Fruit fly (Drosophila melanogaster) whole organism, embryonic: ENCODE results near the gene CG6000.

Experiments
- B-H1 ChIP-seq: fragments of 200-800 bp; sonication (Bioruptor generic); IDR thresholded peaks from 3 replicates; pipeline ENCODE4 v1.3.6; 2022; ENCODE audit warnings: missing biosample characterization, missing genetic modification characterization
- CG10274 ChIP-seq: fragments of 200-800 bp; sonication (Bioruptor generic); optimal IDR thresholded peaks from 3 replicates; lab custom pipeline; 2017; ENCODE audit warnings: missing biosample characterization, mild to moderate bottlenecking, missing genetic modification characterization
- CG13123 ChIP-seq: fragments of 200-800 bp; sonication (Bioruptor generic); optimal IDR thresholded peaks from 2 replicates; lab custom pipeline; 2016; ENCODE audit warnings: missing biosample characterization, missing genetic modification characterization
- CG13775 ChIP-seq: fragments of 200-800 bp; sonication (Bioruptor generic); optimal IDR thresholded peaks from 3 replicates; lab custom pipeline; 2017; ENCODE audit warnings: missing biosample characterization, mild to moderate bottlenecking, missing genetic modification characterization
- CG14441 ChIP-seq: fragments of 200-800 bp; sonication (Bioruptor generic); IDR thresholded peaks from 2 replicates; pipeline ENCODE4 v1.3.6; 2022; ENCODE audit warnings: missing biosample characterization, missing genetic modification characterization
- CG15011 ChIP-seq: fragments of 200-800 bp; sonication (Bioruptor generic); optimal IDR thresholded peaks from 3 replicates; lab custom pipeline; 2018; ENCODE audit warnings: missing biosample characterization, mild to moderate bottlenecking, missing genetic modification characterization
- CG1647 ChIP-seq: fragments of 200-800 bp; sonication (Bioruptor generic); optimal IDR thresholded peaks from 3 replicates; lab custom pipeline; 2016; ENCODE audit warnings: missing biosample characterization, missing genetic modification characterization
- CG16813 ChIP-seq: fragments of 200-800 bp; sonication (Bioruptor generic); IDR thresholded peaks from 3 replicates; pipeline ENCODE4 v1.3.6; 2022; ENCODE audit warnings: missing biosample characterization, missing genetic modification characterization; ENCODE audit not compliant: partially characterized antibody
- CG17186 ChIP-seq: fragments of 200-800 bp; sonication (Bioruptor generic); optimal IDR thresholded peaks from 3 replicates; lab custom pipeline; 2017; ENCODE audit warnings: missing biosample characterization, missing genetic modification reagents, missing genetic modification characterization
- CG1832 ChIP-seq: fragments of 200-800 bp; sonication (Bioruptor generic); optimal IDR thresholded peaks from 2 replicates; lab custom pipeline; 2017; ENCODE audit warnings: missing biosample characterization, mild to moderate bottlenecking, missing genetic modification characterization, inconsistent platforms
- CG4730 ChIP-seq: fragments of 200-800 bp; sonication (Bioruptor generic); IDR thresholded peaks from 2 replicates; pipeline ENCODE4 v1.3.6; 2022; ENCODE audit warnings: missing biosample characterization, missing genetic modification characterization
- CG6254 ChIP-seq: fragments of 200-800 bp; sonication (Bioruptor generic); optimal IDR thresholded peaks from 3 replicates; lab custom pipeline; 2017; ENCODE audit warnings: mild to moderate bottlenecking, missing biosample characterization, missing genetic modification reagents, missing genetic modification characterization
- CG7745 ChIP-seq: fragments of 200-800 bp; sonication (Bioruptor generic); optimal IDR thresholded peaks from 2 replicates; lab custom pipeline; 2018; ENCODE audit warnings: missing biosample characterization, mild to moderate bottlenecking, missing genetic modification characterization, moderate library complexity
- CG8478 ChIP-seq: fragments of >200 bp; optimal IDR thresholded peaks from 2 replicates; lab custom pipeline; 2018
- CG9609 ChIP-seq: fragments of 200-800 bp; sonication (Bioruptor generic); optimal IDR thresholded peaks from 3 replicates; lab custom pipeline; 2016; ENCODE audit warnings: missing biosample characterization, missing genetic modification characterization
- Doc2 ChIP-seq: fragments of 200-800 bp; sonication (Bioruptor generic); IDR thresholded peaks from 2 replicates; pipeline ENCODE4 v1.3.6; 2022; ENCODE audit warnings: missing biosample characterization, missing genetic modification characterization
- ERR ChIP-seq: fragments of 200-800 bp; sonication (Bioruptor generic); optimal IDR thresholded peaks from 2 replicates; lab custom pipeline; 2016; ENCODE audit warnings: missing biosample characterization, missing genetic modification characterization
- GATAe ChIP-seq: fragments of 200-800 bp; sonication (Bioruptor generic); conservative IDR thresholded peaks from 2 replicates; pipeline ENCODE4 v1.3.6; 2022; ENCODE audit warnings: missing biosample characterization, missing genetic modification characterization
- HLHmδ ChIP-seq: fragments of 200-800 bp; sonication (Bioruptor generic); optimal IDR thresholded peaks from 2 replicates; lab custom pipeline; 2018; ENCODE audit warnings: missing biosample characterization, mild to moderate bottlenecking, missing genetic modification characterization, moderate library complexity
- Hsf ChIP-seq: fragments of 200-800 bp; sonication (Bioruptor generic); optimal IDR thresholded peaks from 3 replicates; lab custom pipeline; 2016; ENCODE audit warnings: missing biosample characterization, missing genetic modification characterization
- Med ChIP-seq: fragments of 200-800 bp; sonication (Bioruptor generic); peaks from one replicate; lab custom pipeline; 2016; ENCODE audit warnings: missing biosample characterization, missing genetic modification characterization, mild to moderate bottlenecking, inconsistent platforms, moderate library complexity
- Myb ChIP-seq: fragments of 200-800 bp; sonication (Bioruptor generic); optimal IDR thresholded peaks from 2 replicates; lab custom pipeline; 2016; ENCODE audit warnings: missing biosample characterization, missing genetic modification characterization
- Optix ChIP-seq: fragments of 200-800 bp; sonication (Bioruptor generic); IDR thresholded peaks from 3 replicates; pipeline ENCODE4 v1.3.6; 2022; ENCODE audit warnings: missing biosample characterization, missing genetic modification characterization
- Rx ChIP-seq: fragments of 200-800 bp; sonication (Bioruptor generic); IDR thresholded peaks from 2 replicates; pipeline ENCODE4 v1.3.6; 2022; ENCODE audit warnings: missing biosample characterization, missing genetic modification characterization
- Side ChIP-seq: fragments of 200-800 bp; sonication (Bioruptor generic); optimal IDR thresholded peaks from 2 replicates; lab custom pipeline; 2016; ENCODE audit warnings: missing biosample characterization, missing genetic modification characterization
- Sry-β ChIP-seq: fragments of 200-800 bp; sonication (Bioruptor generic); optimal IDR thresholded peaks from 2 replicates; lab custom pipeline; 2018; ENCODE audit warnings: missing biosample characterization, mild to moderate bottlenecking, missing genetic modification characterization, moderate library complexity
- az2 ChIP-seq: fragments of 200-800 bp; sonication (Bioruptor generic); optimal IDR thresholded peaks from 3 replicates; lab custom pipeline; 2016; ENCODE audit warnings: missing biosample characterization, missing genetic modification characterization
- bigmax ChIP-seq: fragments of 200-800 bp; sonication (Bioruptor generic); optimal IDR thresholded peaks from 2 replicates; lab custom pipeline; 2018; ENCODE audit warnings: missing biosample characterization, mild to moderate bottlenecking, missing genetic modification characterization
- disco-r ChIP-seq: fragments of 200-800 bp; sonication (Bioruptor generic); optimal IDR thresholded peaks from 2 replicates; lab custom pipeline; 2016; ENCODE audit warnings: missing biosample characterization, missing genetic modification characterization
- dysf ChIP-seq: fragments of 200-800 bp; sonication (Bioruptor generic); IDR thresholded peaks from 3 replicates; pipeline ENCODE4 v1.3.6; 2022; ENCODE audit warnings: missing biosample characterization, missing genetic modification characterization
- fd3F ChIP-seq: fragments of 200-800 bp; sonication (Bioruptor generic); optimal IDR thresholded peaks from 2 replicates; lab custom pipeline; 2018; ENCODE audit warnings: missing biosample characterization, mild to moderate bottlenecking, missing genetic modification characterization, moderate library complexity
- ftz-f1 ChIP-seq: fragments of 200-800 bp; sonication (Bioruptor generic); optimal IDR thresholded peaks from 2 replicates; lab custom pipeline; 2016; ENCODE audit warnings: missing biosample characterization, missing genetic modification characterization
- gsb-n ChIP-seq: fragments of 200-800 bp; sonication (Bioruptor generic); optimal IDR thresholded peaks from 3 replicates; lab custom pipeline; 2018; ENCODE audit warnings: missing biosample characterization, mild to moderate bottlenecking, missing genetic modification characterization
- gt ChIP-seq: fragments of 200-800 bp; sonication (Bioruptor generic); IDR thresholded peaks from 2 replicates; pipeline ENCODE4 v1.3.6; 2022; ENCODE audit warnings: missing biosample characterization, missing genetic modification characterization
- kay ChIP-seq: fragments of 200-800 bp; sonication (Bioruptor generic); optimal IDR thresholded peaks from 2 replicates; lab custom pipeline; 2016; ENCODE audit warnings: missing biosample characterization, missing genetic modification characterization
- lab ChIP-seq: fragments of 200-800 bp; sonication (Bioruptor generic); optimal IDR thresholded peaks from 3 replicates; lab custom pipeline; 2017; ENCODE audit warnings: missing biosample characterization, missing genetic modification characterization, mild to moderate bottlenecking, moderate library complexity, missing genetic modification reagents
- lola ChIP-seq, 3 experiments: fragments of >200 bp in 2 of 3; fragments of 200-800 bp in 1 of 3; sonication (Bioruptor generic) in 1 of 3; optimal IDR thresholded peaks; 2 replicates each; lab custom pipeline; 2017 to 2019; ENCODE audit warnings: missing biosample characterization in 3 of 3, missing genetic modification characterization in 3 of 3, mild to moderate bottlenecking in 1 of 3, moderate library complexity in 1 of 3
- maf-S ChIP-seq: fragments of 200-800 bp; sonication (Bioruptor generic); optimal IDR thresholded peaks from 2 replicates; lab custom pipeline; 2016; ENCODE audit warnings: missing biosample characterization, missing genetic modification characterization
- nerfin-2 ChIP-seq: fragments of 200-800 bp; sonication (Bioruptor generic); IDR thresholded peaks from 2 replicates; pipeline ENCODE4 v1.3.6; 2022; ENCODE audit warnings: missing biosample characterization, missing genetic modification characterization; ENCODE audit not compliant: partially characterized antibody
- org-1 ChIP-seq: fragments of 200-800 bp; sonication (Bioruptor generic); optimal IDR thresholded peaks from 2 replicates; lab custom pipeline; 2017; ENCODE audit warnings: missing biosample characterization, missing genetic modification characterization
- p53 ChIP-seq: fragments of 200-800 bp; sonication (Bioruptor generic); optimal IDR thresholded peaks from 2 replicates; lab custom pipeline; 2016; ENCODE audit warnings: missing biosample characterization, missing genetic modification characterization
- pum ChIP-seq: fragments of 200-800 bp; sonication (Bioruptor generic); optimal IDR thresholded peaks from 2 replicates; lab custom pipeline; 2016; ENCODE audit warnings: missing biosample characterization, missing genetic modification characterization
- rib ChIP-seq: fragments of 200-800 bp; sonication (Bioruptor generic); IDR thresholded peaks from 2 replicates; pipeline ENCODE4 v1.3.6; 2022; ENCODE audit warnings: missing biosample characterization, missing genetic modification characterization
- schlank ChIP-seq: fragments of 200-800 bp; sonication (Bioruptor generic); optimal IDR thresholded peaks from 2 replicates; lab custom pipeline; 2018; ENCODE audit warnings: missing biosample characterization, mild to moderate bottlenecking, missing genetic modification characterization
- sd ChIP-seq: fragments of 200-800 bp; sonication (Bioruptor generic); optimal IDR thresholded peaks from 3 replicates; lab custom pipeline; 2018; ENCODE audit warnings: missing biosample characterization, mild to moderate bottlenecking, missing genetic modification characterization, moderate library complexity
- sens ChIP-seq: fragments of 200-800 bp; sonication (Bioruptor generic); peaks from one replicate; lab custom pipeline; 2016; ENCODE audit warnings: missing biosample characterization, missing genetic modification characterization
- tup ChIP-seq: fragments of 200-800 bp; sonication (Bioruptor generic); optimal IDR thresholded peaks from 2 replicates; lab custom pipeline; 2016; ENCODE audit warnings: missing biosample characterization, mild to moderate bottlenecking, missing genetic modification characterization, moderate library complexity
- twi ChIP-seq: fragments of 200-800 bp; optimal IDR thresholded peaks from 2 replicates; lab custom pipeline; 2019; ENCODE audit warnings: missing biosample characterization, mild to moderate bottlenecking, missing genetic modification characterization, moderate library complexity
- wor ChIP-seq: fragments of 200-800 bp; sonication (Bioruptor generic); IDR thresholded peaks from 2 replicates; pipeline ENCODE4 v1.3.6; 2022; ENCODE audit warnings: missing biosample characterization, missing genetic modification characterization

CG6000 gene

dm6 chr3R:24099039-24100026, 45.1 kb downstream of the CG6000 start (continued):
- TF ChIP-seq CG4730 (peak; percentile 73), Sry-β (GFP tag; lab: Kevin White, UChicago) (no peak), CG9609 (GFP tag; lab: Kevin White, UChicago) (peak; percentile 86), Med (peak; percentile 98), CG6254 (peak; percentile 68), ERR (GFP tag; lab: Kevin White, UChicago) (peak; percentile 72), Rx (GFP tag; lab: Robert Waterston, UW) (peak; percentile 44; the same call in 1 of the 2 replicates), az2 (GFP tag; lab: Kevin White, UChicago) (peak; percentile 85), p53 (GFP tag; lab: Kevin White, UChicago) (peak; percentile 2), CG15011 (GFP tag; lab: Kevin White, UChicago) (peak; percentile 67), rib (GFP tag; lab: Robert Waterston, UW) (peak; percentile 47; the same call in 1 of the 2 replicates), dysf (GFP tag; lab: Robert Waterston, UW) (peak; percentile 88), tup (GFP tag; lab: Kevin White, UChicago) (peak; percentile 43), disco-r (GFP tag; lab: Kevin White, UChicago) (peak; percentile 39), CG14441 (peak; percentile 85), CG1832 (no peak), bigmax (no peak), CG16813 (GFP tag; lab: Robert Waterston, UW) (no peak), sd (tag; lab: Kevin White, UChicago) (peak; percentile 28), maf-S (GFP tag; lab: Kevin White, UChicago) (peak; percentile 79), lab (GFP tag; lab: Kevin White, UChicago) (peak; percentile 86), Hsf (GFP tag; lab: Kevin White, UChicago) (peak; percentile 83), B-H1 (GFP tag; lab: Robert Waterston, UW) (peak; percentile 85), twi (tag; lab: Kevin White, UChicago) (peak; percentile 48), wor (GFP tag; lab: Robert Waterston, UW) (peak; percentile 61; the same call in 1 of the 2 replicates), sens (GFP tag; lab: Kevin White, UChicago) (peak; percentile 96), nerfin-2 (no peak), CG10274 (peak; percentile 59), gsb-n (tag; lab: Kevin White, UChicago) (peak; percentile 43), gt (GFP tag; lab: Robert Waterston, UW) (0 out of 2 replicates have a peak, but pooled peaks have one; percentile 17), kay (GFP tag; lab: Kevin White, UChicago) (peak; percentile 78), ftz-f1 (no peak), Doc2 (GFP tag; lab: Robert Waterston, UW) (no peak), CG17186 (no peak), GATAe (GFP tag; lab: Robert Waterston, UW) (peak; percentile 41), fd3F (GFP tag; lab: Kevin White, UChicago) (peak; percentile 76), Side (GFP tag; lab: Kevin White, UChicago) (peak; percentile 69), org-1 (GFP tag; lab: Kevin White, UChicago) (peak; percentile 36), CG8478 (no peak), CG7745 (tag; lab: Kevin White, UChicago) (no peak), lola (GFP tag; optimal IDR thresholded peaks at IDR 0.05; lab: Kevin White, UChicago) (peak in 1 of 3 experiments; percentile 52), CG13123 (GFP tag; lab: Kevin White, UChicago) (peak; percentile 64), Myb (peak; percentile 51), Optix (peak; percentile 70; the same call in 2 of the 3 replicates), CG13775 (peak; percentile 60), CG1647 (GFP tag; lab: Kevin White, UChicago) (peak; percentile 66), schlank (peak; percentile 41), pum (GFP tag; lab: Kevin White, UChicago) (peak; percentile 66), HLHmδ (GFP tag; lab: Kevin White, UChicago) (no peak)
